Fruit fly (Drosophila melanogaster) whole organism, embryonic: ENCODE data around the gene ppl.

Source experiments
- Ada2b ChIP-seq: fragments of 200-800 bp; sonication (Bioruptor generic); IDR thresholded peaks from 2 replicates; pipeline ENCODE4 v1.3.6; 2022; ENCODE audit warnings: missing biosample characterization, missing genetic modification characterization
- CG10267 ChIP-seq: fragments of 200-800 bp; sonication (Bioruptor generic); optimal IDR thresholded peaks from 2 replicates; lab custom pipeline; 2018; ENCODE audit warnings: missing biosample characterization, mild to moderate bottlenecking, missing genetic modification characterization, moderate library complexity
- CG10431 ChIP-seq: fragments of 200-800 bp; sonication (Bioruptor generic); optimal IDR thresholded peaks from 3 replicates; lab custom pipeline; 2018; ENCODE audit warnings: missing biosample characterization, mild to moderate bottlenecking, missing genetic modification characterization
- CG11085 ChIP-seq: fragments of 200-800 bp; sonication (Bioruptor generic); IDR thresholded peaks from 2 replicates; pipeline ENCODE4 v1.3.6; 2022; ENCODE audit warnings: missing biosample characterization, missing genetic modification characterization
- CG12236 ChIP-seq: fragments of 200-800 bp; sonication (Bioruptor generic); optimal IDR thresholded peaks from 2 replicates; lab custom pipeline; 2016; ENCODE audit warnings: missing biosample characterization, missing genetic modification characterization
- CG1233 ChIP-seq: fragments of 200-800 bp; sonication (Bioruptor generic); optimal IDR thresholded peaks from 4 replicates; lab custom pipeline; 2018; ENCODE audit warnings: missing biosample characterization, mild to moderate bottlenecking, missing genetic modification characterization
- CG13424 ChIP-seq: fragments of 200-800 bp; sonication (Bioruptor generic); optimal IDR thresholded peaks from 2 replicates; lab custom pipeline; 2019; ENCODE audit warnings: missing biosample characterization, mild to moderate bottlenecking, missing genetic modification characterization, moderate library complexity
- CG14710 ChIP-seq: fragments of 200-800 bp; sonication (Bioruptor generic); optimal IDR thresholded peaks from 3 replicates; lab custom pipeline; 2019; ENCODE audit warnings: missing biosample characterization, mild to moderate bottlenecking, missing genetic modification characterization, moderate library complexity
- CG17361 ChIP-seq: fragments of 200-800 bp; sonication (Bioruptor generic); IDR thresholded peaks from 3 replicates; pipeline ENCODE4 v1.3.6; 2022; ENCODE audit warnings: missing biosample characterization, missing genetic modification characterization
- CG18262 ChIP-seq: fragments of 200-800 bp; optimal IDR thresholded peaks from 3 replicates; lab custom pipeline; 2019; ENCODE audit warnings: missing biosample characterization, mild to moderate bottlenecking, missing genetic modification characterization, moderate library complexity
- CG2199 ChIP-seq: fragments of 200-800 bp; sonication (Bioruptor generic); IDR thresholded peaks from 3 replicates; pipeline ENCODE4 v1.3.6; 2022; ENCODE audit warnings: missing biosample characterization, missing genetic modification characterization
- CG2875 ChIP-seq: fragments of 200-800 bp; sonication (Bioruptor generic); optimal IDR thresholded peaks from 2 replicates; lab custom pipeline; 2017; ENCODE audit warnings: missing biosample characterization, mild to moderate bottlenecking, missing genetic modification characterization, missing genetic modification reagents
- CG2889 ChIP-seq: fragments of 200-800 bp; sonication (Bioruptor generic); IDR thresholded peaks from 3 replicates; pipeline ENCODE4 v1.3.6; 2022; ENCODE audit warnings: missing biosample characterization, missing genetic modification characterization
- CG30020 ChIP-seq: fragments of 200-800 bp; optimal IDR thresholded peaks from 2 replicates; lab custom pipeline; 2019; ENCODE audit warnings: missing biosample characterization, mild to moderate bottlenecking, missing genetic modification characterization, moderate library complexity
- CG30431 ChIP-seq: fragments of 200-800 bp; sonication (Bioruptor generic); optimal IDR thresholded peaks from 2 replicates; lab custom pipeline; 2017; ENCODE audit warnings: missing biosample characterization, missing genetic modification characterization
- CG43689 ChIP-seq: fragments of 200-800 bp; sonication (Bioruptor generic); IDR thresholded peaks from 2 replicates; pipeline ENCODE4 v1.3.6; 2022; ENCODE audit warnings: missing biosample characterization, missing genetic modification characterization
- CG5245 ChIP-seq: fragments of 200-800 bp; sonication (Bioruptor generic); optimal IDR thresholded peaks from 3 replicates; lab custom pipeline; 2016; ENCODE audit warnings: missing biosample characterization, missing genetic modification characterization
- CG7987 ChIP-seq: fragments of 200-800 bp; sonication (Bioruptor generic); optimal IDR thresholded peaks from 2 replicates; lab custom pipeline; 2018; ENCODE audit warnings: missing biosample characterization, mild to moderate bottlenecking, missing genetic modification characterization, moderate library complexity
- CG9932 ChIP-seq: fragments of 200-800 bp; sonication (Bioruptor generic); IDR thresholded peaks from 2 replicates; pipeline ENCODE4 v1.3.6; 2022; ENCODE audit warnings: missing biosample characterization, missing genetic modification characterization
- CTCF ChIP-seq: fragments of 200-800 bp; sonication (Bioruptor generic); optimal IDR thresholded peaks from 2 replicates; lab custom pipeline; 2017; ENCODE audit warnings: missing biosample characterization, mild to moderate bottlenecking, missing genetic modification characterization, moderate library complexity
- Dad ChIP-seq: fragments of 200-800 bp; sonication (Bioruptor generic); optimal IDR thresholded peaks from 3 replicates; lab custom pipeline; 2016; ENCODE audit warnings: missing biosample characterization, missing genetic modification characterization
- Deaf1 ChIP-seq: fragments of 200-800 bp; optimal IDR thresholded peaks from 3 replicates; lab custom pipeline; 2019; ENCODE audit warnings: missing biosample characterization, mild to moderate bottlenecking, missing genetic modification characterization, moderate library complexity
- Dp ChIP-seq: fragments of 200-800 bp; sonication (Bioruptor generic); optimal IDR thresholded peaks from 2 replicates; lab custom pipeline; 2018; ENCODE audit warnings: missing biosample characterization, mild to moderate bottlenecking, missing genetic modification characterization, moderate library complexity
- E2f2 ChIP-seq: fragments of 200-800 bp; sonication (Bioruptor generic); IDR thresholded peaks from 2 replicates; pipeline ENCODE4 v1.3.6; 2022; ENCODE audit warnings: missing biosample characterization, missing genetic modification characterization
- Elba2 ChIP-seq: fragments of 200-800 bp; sonication (Bioruptor generic); optimal IDR thresholded peaks from 3 replicates; lab custom pipeline; 2016; ENCODE audit warnings: missing biosample characterization, missing genetic modification characterization
- Hr3 ChIP-seq: fragments of 200-800 bp; sonication (Bioruptor generic); optimal IDR thresholded peaks from 3 replicates; lab custom pipeline; 2016; ENCODE audit warnings: missing biosample characterization, missing genetic modification characterization
- Meics ChIP-seq: fragments of 200-800 bp; sonication (Bioruptor generic); optimal IDR thresholded peaks from 2 replicates; lab custom pipeline; 2017; ENCODE audit warnings: missing biosample characterization, mild to moderate bottlenecking, missing genetic modification characterization
- NFAT ChIP-seq: fragments of 200-800 bp; sonication (Bioruptor generic); IDR thresholded peaks from 2 replicates; pipeline ENCODE4 v1.3.6; 2022; ENCODE audit warnings: missing biosample characterization, missing genetic modification characterization
- NfI ChIP-seq: fragments of 200-800 bp; sonication (Bioruptor generic); optimal IDR thresholded peaks from 3 replicates; lab custom pipeline; 2018; ENCODE audit warnings: missing biosample characterization, mild to moderate bottlenecking, missing genetic modification characterization, moderate library complexity
- Ravus ChIP-seq: fragments of 200-800 bp; sonication (Bioruptor generic); IDR thresholded peaks from 2 replicates; pipeline ENCODE4 v1.3.6; 2022; ENCODE audit warnings: missing biosample characterization, missing genetic modification characterization
- Xbp1 ChIP-seq: fragments of 200-800 bp; sonication (Bioruptor generic); optimal IDR thresholded peaks from 3 replicates; lab custom pipeline; 2016; ENCODE audit warnings: missing biosample characterization, mild to moderate bottlenecking, missing genetic modification characterization
- ato ChIP-seq: fragments of 200-800 bp; sonication (Bioruptor generic); IDR thresholded peaks from 2 replicates; pipeline ENCODE4 v1.3.6; 2022; ENCODE audit warnings: missing biosample characterization, missing genetic modification characterization; ENCODE audit not compliant: partially characterized antibody
- bowl ChIP-seq: fragments of 200-800 bp; sonication (Bioruptor generic); IDR thresholded peaks from 2 replicates; pipeline ENCODE4 v1.3.6; 2022; ENCODE audit warnings: missing biosample characterization, missing genetic modification characterization
- chm ChIP-seq: fragments of 200-800 bp; sonication (Bioruptor generic); IDR thresholded peaks from 2 replicates; pipeline ENCODE4 v1.3.6; 2022; ENCODE audit warnings: missing biosample characterization, missing genetic modification characterization
- emc ChIP-seq: fragments of 200-800 bp; sonication (Bioruptor generic); optimal IDR thresholded peaks from 2 replicates; lab custom pipeline; 2016; ENCODE audit warnings: missing biosample characterization, missing genetic modification characterization
- h ChIP-seq: fragments of >200 bp; optimal IDR thresholded peaks from 2 replicates; lab custom pipeline; 2017
- hkb ChIP-seq, 2 experiments: fragments of 200-800 bp in 1 of 2; fragments of >200 bp in 1 of 2; sonication (Bioruptor generic) in 1 of 2; IDR thresholded peaks in 1 of 2; optimal IDR thresholded peaks in 1 of 2; 2 replicates each; pipeline versions ENCODE4 v1.3.6 to Lab custom; 2017 to 2022; ENCODE audit warnings: missing biosample characterization in 1 of 2, missing genetic modification characterization in 1 of 2
- jumu ChIP-seq: fragments of 200-800 bp; sonication (Bioruptor generic); optimal IDR thresholded peaks from 3 replicates; lab custom pipeline; 2016; ENCODE audit warnings: missing biosample characterization, missing genetic modification characterization
- kni ChIP-seq: fragments of 200-800 bp; sonication (Bioruptor generic); optimal IDR thresholded peaks from 3 replicates; lab custom pipeline; 2017; ENCODE audit warnings: mild to moderate bottlenecking, missing biosample characterization, missing genetic modification reagents, missing genetic modification characterization
- knrl ChIP-seq: fragments of 200-800 bp; sonication (Bioruptor generic); IDR thresholded peaks from 3 replicates; pipeline ENCODE4 v1.3.6; 2022; ENCODE audit warnings: missing biosample characterization, missing genetic modification characterization; ENCODE audit not compliant: partially characterized antibody
- lbe ChIP-seq: fragments of 200-800 bp; sonication (Bioruptor generic); optimal IDR thresholded peaks from 2 replicates; lab custom pipeline; 2016; ENCODE audit warnings: missing biosample characterization, mild to moderate bottlenecking, missing genetic modification characterization
- luna ChIP-seq: fragments of 200-800 bp; sonication (Bioruptor generic); optimal IDR thresholded peaks from 2 replicates; lab custom pipeline; 2016; ENCODE audit warnings: missing biosample characterization, missing genetic modification characterization
- mld ChIP-seq: fragments of 200-800 bp; sonication (Bioruptor generic); IDR thresholded peaks from 3 replicates; pipeline ENCODE4 v1.3.6; 2022; ENCODE audit warnings: missing biosample characterization, missing genetic modification characterization; ENCODE audit not compliant: partially characterized antibody
- nmo ChIP-seq: fragments of 200-800 bp; sonication (Bioruptor generic); optimal IDR thresholded peaks from 2 replicates; lab custom pipeline; 2018; ENCODE audit warnings: missing biosample characterization, mild to moderate bottlenecking, missing genetic modification characterization, moderate library complexity
- onecut ChIP-seq: fragments of 200-800 bp; sonication (Bioruptor generic); IDR thresholded peaks from 2 replicates; pipeline ENCODE4 v1.3.6; 2022; ENCODE audit warnings: missing biosample characterization, missing genetic modification characterization
- otp ChIP-seq: fragments of 200-800 bp; sonication (Bioruptor generic); IDR thresholded peaks from 3 replicates; pipeline ENCODE4, ENCODE4 v1.3.6; 2022; ENCODE audit warnings: missing biosample characterization, missing genetic modification characterization
- pros ChIP-seq: fragments of 200-800 bp; sonication (Bioruptor generic); optimal IDR thresholded peaks from 3 replicates; lab custom pipeline; 2019; ENCODE audit warnings: missing biosample characterization, mild to moderate bottlenecking, missing genetic modification characterization, moderate library complexity
- pum ChIP-seq: fragments of 200-800 bp; sonication (Bioruptor generic); optimal IDR thresholded peaks from 2 replicates; lab custom pipeline; 2016; ENCODE audit warnings: missing biosample characterization, missing genetic modification characterization
- ro ChIP-seq: fragments of 200-800 bp; sonication (Bioruptor generic); IDR thresholded peaks from 2 replicates; pipeline ENCODE4 v1.3.6; 2022; ENCODE audit warnings: missing biosample characterization, missing genetic modification characterization
- ttk ChIP-seq: fragments of 200-800 bp; sonication (Bioruptor generic); IDR thresholded peaks from 2 replicates; pipeline ENCODE4 v2.1.2; 2022; ENCODE audit warnings: missing biosample characterization, missing genetic modification characterization

The ppl gene

dm6 chr3L:21253761-21254523, 27.4 kb downstream of the ppl start (continued):
- TF ChIP-seq kni (GFP tag; lab: Kevin White, UChicago) (no peak), Meics (GFP tag; lab: Kevin White, UChicago) (peak; percentile 11), Dad (no peak), CG18262 (peak; percentile 73), CG2875 (GFP tag; lab: Kevin White, UChicago) (no peak), chm (GFP tag; lab: Robert Waterston, UW) (peak; percentile 32; the same call in 1 of the 2 replicates), CTCF (GFP tag; lab: Kevin White, UChicago) (no peak), CG10431 (GFP tag; lab: Kevin White, UChicago) (no peak), jumu (GFP tag; lab: Kevin White, UChicago) (no peak), ato (GFP tag; lab: Robert Waterston, UW) (no peak), h (lab: Kevin White, UChicago) (no peak), Xbp1 (GFP tag; lab: Kevin White, UChicago) (peak; percentile 60), CG7987 (GFP tag; lab: Kevin White, UChicago) (no peak), bowl (no peak), otp (GFP tag; lab: Robert Waterston, UW) (0 out of 3 replicates have a peak, but pooled peaks have one; percentile 21), CG14710 (tag; lab: Kevin White, UChicago) (peak; percentile 52), emc (GFP tag; lab: Kevin White, UChicago) (no peak), NfI (GFP tag; lab: Kevin White, UChicago) (no peak), ro (GFP tag; lab: Robert Waterston, UW) (no peak), hkb (optimal IDR thresholded peaks at IDR 0.05; lab: Kevin White, UChicago) (no peak), hkb (GFP tag; IDR thresholded peaks at IDR 0.05; lab: Robert Waterston, UW) (peak; percentile 35; the same call in 1 of the 2 replicates), CG11085 (GFP tag; lab: Robert Waterston, UW) (0 out of 2 replicates have a peak, but pooled peaks have one; percentile 18), CG5245 (GFP tag; lab: Kevin White, UChicago) (peak; percentile 20), CG2199 (GFP tag; lab: Robert Waterston, UW) (no peak), CG13424 (tag; lab: Kevin White, UChicago) (peak; percentile 39), ttk (no peak), CG2889 (GFP tag; lab: Robert Waterston, UW) (no peak), Elba2 (GFP tag; lab: Kevin White, UChicago) (no peak), Hr3 (peak; percentile 11), NFAT (GFP tag; lab: Robert Waterston, UW) (no peak), Deaf1 (tag; lab: Kevin White, UChicago) (no peak), CG12236 (no peak), CG43689 (no peak), E2f2 (GFP tag; lab: Robert Waterston, UW) (peak; percentile 34; the same call in 1 of the 2 replicates), mld (GFP tag; lab: Robert Waterston, UW) (no peak), onecut (GFP tag; lab: Robert Waterston, UW) (peak; percentile 31; the same call in 1 of the 2 replicates), pum (GFP tag; lab: Kevin White, UChicago) (peak; percentile 23), CG9932 (no peak), Dp (GFP tag; lab: Kevin White, UChicago) (no peak), nmo (GFP tag; lab: Kevin White, UChicago) (peak; percentile 73), Ravus (no peak), Ada2b (GFP tag; lab: Robert Waterston, UW) (0 out of 2 replicates have a peak, but pooled peaks have one; percentile 17), CG30020 (tag; lab: Kevin White, UChicago) (no peak), knrl (GFP tag; lab: Robert Waterston, UW) (no peak), lbe (peak; percentile 98), CG30431 (GFP tag; lab: Kevin White, UChicago) (no peak), CG17361 (peak; percentile 50; the same call in 2 of the 3 replicates), pros (no peak), CG10267 (tag; lab: Kevin White, UChicago) (peak; percentile 23), CG1233 (GFP tag; lab: Kevin White, UChicago) (no peak), luna (no peak)
